Fruit fly (Drosophila melanogaster) whole organism, pupa: ENCODE results near the gene DopEcR.

Experiments
- CG10348 ChIP-seq: fragments of 200-800 bp; sonication (Bioruptor generic); IDR thresholded peaks from 2 replicates; pipeline ENCODE4 v1.3.6; 2022; ENCODE audit warnings: missing biosample characterization, missing genetic modification characterization
- CG12605 ChIP-seq: fragments of 200-800 bp; sonication (Bioruptor generic); IDR thresholded peaks from 2 replicates; pipeline ENCODE4 v1.3.6; 2022; ENCODE audit warnings: missing biosample characterization, missing genetic modification characterization
- CG13204 ChIP-seq: fragments of 200-800 bp; sonication (Bioruptor generic); optimal IDR thresholded peaks from 2 replicates; lab custom pipeline; 2018; ENCODE audit warnings: missing biosample characterization, mild to moderate bottlenecking, missing genetic modification characterization, moderate library complexity
- CG14655 ChIP-seq: fragments of 200-800 bp; sonication (Bioruptor generic); optimal IDR thresholded peaks from 3 replicates; lab custom pipeline; 2017; ENCODE audit warnings: mild to moderate bottlenecking, missing biosample characterization, missing genetic modification reagents, missing genetic modification characterization
- CG15710 ChIP-seq: fragments of 200-800 bp; sonication (Bioruptor generic); optimal IDR thresholded peaks from 2 replicates; lab custom pipeline; 2018; ENCODE audit warnings: missing biosample characterization, mild to moderate bottlenecking, missing genetic modification characterization, moderate library complexity
- CG17806 ChIP-seq: fragments of 200-800 bp; sonication (Bioruptor generic); optimal IDR thresholded peaks from 2 replicates; lab custom pipeline; 2018; ENCODE audit warnings: missing biosample characterization, mild to moderate bottlenecking, missing genetic modification characterization, moderate library complexity
- CG32121 ChIP-seq: fragments of 200-800 bp; sonication (Bioruptor generic); IDR thresholded peaks from 2 replicates; pipeline ENCODE4 v1.3.6; 2022; ENCODE audit warnings: missing biosample characterization, missing genetic modification characterization
- CG34367 ChIP-seq: fragments of 200-800 bp; sonication (Bioruptor generic); optimal IDR thresholded peaks from 2 replicates; lab custom pipeline; 2018; ENCODE audit warnings: missing biosample characterization, mild to moderate bottlenecking, missing genetic modification characterization
- CG4496 ChIP-seq: fragments of 200-800 bp; sonication (Bioruptor generic); IDR thresholded peaks from 3 replicates; pipeline ENCODE4 v1.3.6; 2022; ENCODE audit warnings: missing biosample characterization, missing genetic modification characterization
- CG8159 ChIP-seq: fragments of 200-800 bp; sonication (Bioruptor generic); optimal IDR thresholded peaks from 3 replicates; lab custom pipeline; 2018; ENCODE audit warnings: missing biosample characterization, mild to moderate bottlenecking, missing genetic modification characterization, moderate library complexity
- CG8301 ChIP-seq: fragments of 200-800 bp; sonication (Bioruptor generic); optimal IDR thresholded peaks from 2 replicates; lab custom pipeline; 2018; ENCODE audit warnings: missing biosample characterization, mild to moderate bottlenecking, missing genetic modification characterization
- CG9948 ChIP-seq: fragments of 200-800 bp; sonication (Bioruptor generic); optimal IDR thresholded peaks from 2 replicates; lab custom pipeline; 2018; ENCODE audit warnings: missing biosample characterization, mild to moderate bottlenecking, missing genetic modification characterization, moderate library complexity
- D1 ChIP-seq: fragments of 200-800 bp; sonication (Bioruptor generic); optimal IDR thresholded peaks from 2 replicates; lab custom pipeline; 2018; ENCODE audit warnings: missing biosample characterization, mild to moderate bottlenecking, missing genetic modification characterization, moderate library complexity
- EcR ChIP-seq: fragments of 200-800 bp; sonication (Bioruptor generic); optimal IDR thresholded peaks from 3 replicates; lab custom pipeline; 2019; ENCODE audit warnings: missing biosample characterization, missing genetic modification characterization, mild to moderate bottlenecking, moderate library complexity, missing genetic modification reagents
- Ets98B ChIP-seq: fragments of 200-800 bp; sonication (Bioruptor generic); IDR thresholded peaks from 2 replicates; pipeline ENCODE4 v1.3.6; 2022; ENCODE audit warnings: missing biosample characterization, missing genetic modification characterization
- Pif1A ChIP-seq: fragments of 200-800 bp; sonication (Bioruptor generic); optimal IDR thresholded peaks from 3 replicates; lab custom pipeline; 2016; ENCODE audit warnings: missing biosample characterization, missing genetic modification characterization
- Pif1B ChIP-seq: fragments of 200-800 bp; sonication (Bioruptor generic); optimal IDR thresholded peaks from 3 replicates; lab custom pipeline; 2016; ENCODE audit warnings: missing biosample characterization, missing genetic modification characterization
- Snoo ChIP-seq: fragments of 200-800 bp; sonication (Bioruptor generic); optimal IDR thresholded peaks from 3 replicates; lab custom pipeline; 2017; ENCODE audit warnings: missing biosample characterization, mild to moderate bottlenecking, missing genetic modification characterization, inconsistent platforms
- fd96Ca ChIP-seq: fragments of 200-800 bp; sonication (Bioruptor generic); IDR thresholded peaks from 3 replicates; pipeline ENCODE4 v1.3.6; 2022; ENCODE audit warnings: missing biosample characterization, missing genetic modification characterization
- gl ChIP-seq: fragments of 200-800 bp; sonication (Bioruptor generic); optimal IDR thresholded peaks from 2 replicates; lab custom pipeline; 2018; ENCODE audit warnings: missing biosample characterization, mild to moderate bottlenecking, missing genetic modification characterization
- rn ChIP-seq: fragments of 200-800 bp; sonication (Bioruptor generic); IDR thresholded peaks from 2 replicates; pipeline ENCODE4 v1.3.6; 2022; ENCODE audit warnings: missing biosample characterization, missing genetic modification characterization

Gene DopEcR

DNA sequence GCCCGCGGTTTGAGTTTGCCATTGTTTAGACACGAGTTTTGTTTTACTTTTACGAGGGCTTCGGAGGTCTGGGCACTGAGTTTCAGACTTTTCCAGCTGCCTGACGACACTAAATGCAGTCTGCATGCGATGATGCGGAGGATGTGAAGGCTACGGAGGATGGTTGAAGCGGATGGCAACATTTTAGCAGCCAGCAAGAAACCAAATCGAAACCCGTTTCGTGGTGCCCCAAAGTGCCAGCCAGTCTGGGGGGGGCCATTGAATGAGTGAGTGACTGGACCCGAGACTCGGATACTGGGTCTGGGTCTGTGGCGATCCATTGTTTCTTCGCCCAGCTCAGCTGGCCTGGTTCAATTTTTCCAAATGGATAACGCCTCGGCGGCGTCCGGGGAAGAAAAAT is 30.9 kb downstream of the DopEcR start:
- peak; percentile 3 for TF ChIP-seq EcR
- TF ChIP-seq CG14655 (GFP tag; lab: Kevin White, UChicago): no peak

- TF ChIP-seq CG4496 (no peak), Pif1A (GFP tag; lab: Kevin White, UChicago) (no peak), Snoo (tag; lab: Kevin White, UChicago) (no peak), rn (GFP tag; lab: Robert Waterston, UW) (no peak), CG13204 (GFP tag; lab: Kevin White, UChicago) (no peak), CG8159 (tag; lab: Kevin White, UChicago) (no peak), CG14655 (GFP tag; lab: Kevin White, UChicago) (no peak)
These were observed 31.3 kb downstream of the DopEcR start for dm6 chr3L:4348839-4349238.

DNA sequence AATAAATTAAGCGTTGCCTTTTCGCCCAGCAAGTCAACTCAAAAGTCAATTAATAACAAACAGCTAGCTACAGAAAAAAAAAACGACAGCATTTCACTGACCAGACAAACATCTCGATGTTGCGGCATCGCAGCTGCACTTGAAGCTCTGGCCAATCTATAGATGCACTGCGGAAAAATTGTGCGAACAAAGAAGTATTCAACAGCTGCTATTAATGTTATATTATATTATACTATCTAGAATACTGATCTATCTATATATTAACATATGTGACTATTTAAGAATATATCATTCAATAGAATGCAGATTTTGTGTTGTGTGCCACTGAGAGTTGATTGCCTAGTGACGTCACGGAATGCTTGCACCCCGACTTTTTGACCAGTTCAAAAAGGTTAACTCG is 32.1 kb downstream of the DopEcR start:
- TF ChIP-seq CG9948 (tag; lab: Kevin White, UChicago) (peak; percentile 42), CG17806 (tag; lab: Kevin White, UChicago) (peak; percentile 56), gl (no peak), rn (GFP tag; lab: Robert Waterston, UW) (no peak), CG10348 (GFP tag; lab: Robert Waterston, UW) (no peak), D1 (tag; lab: Kevin White, UChicago) (no peak), CG8301 (tag; lab: Kevin White, UChicago) (peak; percentile 49), fd96Ca (GFP tag; lab: Robert Waterston, UW) (peak; percentile 64), CG12605 (0 out of 2 replicates have a peak, but pooled peaks have one; percentile 10), Pif1A (GFP tag; lab: Kevin White, UChicago) (peak; percentile 13), EcR (no peak), CG34367 (tag; lab: Kevin White, UChicago) (no peak), CG15710 (tag; lab: Kevin White, UChicago) (peak; percentile 5), Snoo (tag; lab: Kevin White, UChicago) (no peak), CG32121 (GFP tag; lab: Robert Waterston, UW) (peak; percentile 52), Ets98B (GFP tag; lab: Robert Waterston, UW) (peak; percentile 62), Pif1B (GFP tag; lab: Kevin White, UChicago) (no peak), CG13204 (GFP tag; lab: Kevin White, UChicago) (no peak), CG8159 (tag; lab: Kevin White, UChicago) (peak; percentile 42), CG14655 (GFP tag; lab: Kevin White, UChicago) (peak; percentile 61), CG4496 (peak; percentile 44; the same call in 1 of the 3 replicates)

- TF ChIP-seq CG4496 (peak; percentile 66; the same call in 2 of the 3 replicates), gl (no peak), CG34367 (tag; lab: Kevin White, UChicago) (peak; percentile 30), rn (GFP tag; lab: Robert Waterston, UW) (no peak), D1 (tag; lab: Kevin White, UChicago) (no peak), CG15710 (tag; lab: Kevin White, UChicago) (peak; percentile 14), CG12605 (no peak), CG14655 (GFP tag; lab: Kevin White, UChicago) (peak; percentile 77), EcR (no peak), CG13204 (GFP tag; lab: Kevin White, UChicago) (no peak), CG8159 (tag; lab: Kevin White, UChicago) (peak; percentile 47), CG17806 (tag; lab: Kevin White, UChicago) (peak; percentile 62), fd96Ca (GFP tag; lab: Robert Waterston, UW) (no peak), CG32121 (GFP tag; lab: Robert Waterston, UW) (peak; percentile 9; the same call in 1 of the 2 replicates), Snoo (tag; lab: Kevin White, UChicago) (no peak), Ets98B (GFP tag; lab: Robert Waterston, UW) (peak; percentile 57; the same call in 1 of the 2 replicates), Pif1B (GFP tag; lab: Kevin White, UChicago) (peak; percentile 26), CG9948 (tag; lab: Kevin White, UChicago) (peak; percentile 59), CG8301 (tag; lab: Kevin White, UChicago) (peak; percentile 70), CG10348 (GFP tag; lab: Robert Waterston, UW) (no peak), Pif1A (GFP tag; lab: Kevin White, UChicago) (peak; percentile 42)
- TF ChIP-seq, all 21 proteins: peak for 12
These were observed 33.8 kb downstream of the DopEcR start for dm6 chr3L:4346379-4346778.

- TF ChIP-seq CG8159 (tag; lab: Kevin White, UChicago): no peak
- TF ChIP-seq CG4496: no peak
- TF ChIP-seq fd96Ca (GFP tag; lab: Robert Waterston, UW): no peak
- no peak for TF ChIP-seq CG8301 (tag; lab: Kevin White, UChicago)
- TF ChIP-seq CG12605: no peak
- no peak for TF ChIP-seq CG10348 (GFP tag; lab: Robert Waterston, UW)
- no peak for TF ChIP-seq D1 (tag; lab: Kevin White, UChicago)
- TF ChIP-seq CG32121 (GFP tag; lab: Robert Waterston, UW): no peak
- no peak for TF ChIP-seq Pif1A (GFP tag; lab: Kevin White, UChicago)
- no peak for TF ChIP-seq CG13204 (GFP tag; lab: Kevin White, UChicago)
- no peak for TF ChIP-seq Ets98B (GFP tag; lab: Robert Waterston, UW)
- TF ChIP-seq gl: no peak
- TF ChIP-seq CG9948 (tag; lab: Kevin White, UChicago): no peak
- no peak for TF ChIP-seq CG15710 (tag; lab: Kevin White, UChicago)
- TF ChIP-seq CG14655 (GFP tag; lab: Kevin White, UChicago): no peak
- TF ChIP-seq Pif1B (GFP tag; lab: Kevin White, UChicago): no peak
- no peak for TF ChIP-seq EcR
These were observed 39.1 kb downstream of the DopEcR start for dm6 chr3L:4341078-4341477.

DNA sequence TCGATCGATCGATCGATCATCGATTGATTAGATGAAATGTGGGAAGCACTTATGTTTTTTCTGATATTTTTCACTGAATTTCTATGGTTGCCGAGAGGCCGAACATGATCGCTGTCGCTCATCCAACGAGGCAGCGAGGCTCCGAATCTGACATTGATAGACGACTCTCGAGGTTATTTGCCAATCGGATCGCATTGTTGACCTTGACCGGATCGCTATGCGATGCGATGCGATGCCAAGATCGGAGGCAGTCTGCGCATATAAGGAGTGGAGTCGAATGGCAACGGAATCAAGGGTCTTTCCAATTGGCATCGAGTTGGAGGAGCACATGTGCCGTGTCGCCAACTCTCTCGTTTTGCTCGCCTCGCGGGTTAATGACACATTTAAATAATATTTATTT is 40.0 kb downstream of the DopEcR start:
- TF ChIP-seq CG34367 (tag; lab: Kevin White, UChicago) (no peak), Snoo (tag; lab: Kevin White, UChicago) (no peak), CG15710 (tag; lab: Kevin White, UChicago) (no peak)
- TF ChIP-seq, all 21 proteins: peak for 0
